Fruit fly (Drosophila melanogaster) whole organism, embryonic: Measurements from ENCODE around the gene Rab23.

ENCODE experiments used
- Abd-B ChIP-seq: fragments of 200-800 bp; sonication (Bioruptor generic); optimal IDR thresholded peaks from 2 replicates; lab custom pipeline; 2018; ENCODE audit warnings: missing biosample characterization, mild to moderate bottlenecking, missing genetic modification characterization, moderate library complexity
- CG11085 ChIP-seq: fragments of 200-800 bp; sonication (Bioruptor generic); IDR thresholded peaks from 2 replicates; pipeline ENCODE4 v1.3.6; 2022; ENCODE audit warnings: missing biosample characterization, missing genetic modification characterization
- CG11723 ChIP-seq: fragments of 200-800 bp; sonication (Bioruptor generic); optimal IDR thresholded peaks from 2 replicates; lab custom pipeline; 2017; ENCODE audit warnings: missing biosample characterization, mild to moderate bottlenecking, missing genetic modification characterization
- CG12155 ChIP-seq: fragments of 200-800 bp; sonication (Bioruptor generic); optimal IDR thresholded peaks from 3 replicates; lab custom pipeline; 2016; ENCODE audit warnings: missing biosample characterization, missing genetic modification characterization
- CG12391 ChIP-seq: fragments of 200-800 bp; sonication (Bioruptor generic); optimal IDR thresholded peaks from 3 replicates; lab custom pipeline; 2018; ENCODE audit warnings: missing biosample characterization, mild to moderate bottlenecking, missing genetic modification characterization, moderate library complexity
- CG15073 ChIP-seq: fragments of 200-800 bp; sonication (Bioruptor generic); optimal IDR thresholded peaks from 2 replicates; lab custom pipeline; 2016; ENCODE audit warnings: missing biosample characterization, missing genetic modification characterization
- CG15696 ChIP-seq: fragments of 200-800 bp; sonication (Bioruptor generic); optimal IDR thresholded peaks from 2 replicates; lab custom pipeline; 2019; ENCODE audit warnings: missing biosample characterization, mild to moderate bottlenecking, missing genetic modification characterization, moderate library complexity
- CG17328 ChIP-seq: fragments of 200-800 bp; sonication (Bioruptor generic); IDR thresholded peaks from 2 replicates; pipeline ENCODE4 v1.3.6; 2022; ENCODE audit warnings: missing biosample characterization, missing genetic modification characterization
- CG30020 ChIP-seq: fragments of 200-800 bp; optimal IDR thresholded peaks from 2 replicates; lab custom pipeline; 2019; ENCODE audit warnings: missing biosample characterization, mild to moderate bottlenecking, missing genetic modification characterization, moderate library complexity
- CG3726 ChIP-seq: fragments of 200-800 bp; sonication (Bioruptor generic); IDR thresholded peaks from 3 replicates; pipeline ENCODE4, ENCODE4 v1.3.6; 2022; ENCODE audit warnings: missing biosample characterization, missing genetic modification characterization
- CG4820 ChIP-seq: fragments of 200-800 bp; sonication (Bioruptor generic); optimal IDR thresholded peaks from 3 replicates; lab custom pipeline; 2016; ENCODE audit warnings: missing biosample characterization, missing genetic modification characterization
- CG7372 ChIP-seq: fragments of 200-800 bp; sonication (Bioruptor generic); IDR thresholded peaks from 2 replicates; pipeline ENCODE4 v1.3.6; 2022; ENCODE audit warnings: missing biosample characterization, missing genetic modification characterization
- CG8089 ChIP-seq: fragments of 200-800 bp; sonication (Bioruptor generic); optimal IDR thresholded peaks from 3 replicates; lab custom pipeline; 2016; ENCODE audit warnings: missing biosample characterization, missing genetic modification characterization
- CG9797 ChIP-seq: fragments of 200-800 bp; sonication (Bioruptor generic); optimal IDR thresholded peaks from 3 replicates; lab custom pipeline; 2018; ENCODE audit warnings: missing biosample characterization, mild to moderate bottlenecking, missing genetic modification characterization
- H2.0 ChIP-seq: fragments of 200-800 bp; sonication (Bioruptor generic); IDR thresholded peaks from 2 replicates; pipeline ENCODE4 v1.3.6; 2022; ENCODE audit warnings: missing biosample characterization, missing genetic modification characterization
- HLHmδ ChIP-seq: fragments of 200-800 bp; sonication (Bioruptor generic); optimal IDR thresholded peaks from 2 replicates; lab custom pipeline; 2018; ENCODE audit warnings: missing biosample characterization, mild to moderate bottlenecking, missing genetic modification characterization, moderate library complexity
- Hand ChIP-seq: fragments of 200-800 bp; sonication (Bioruptor generic); optimal IDR thresholded peaks from 2 replicates; lab custom pipeline; 2017; ENCODE audit warnings: mild to moderate bottlenecking, missing biosample characterization, missing genetic modification reagents, missing genetic modification characterization
- HmgZ ChIP-seq: fragments of 200-800 bp; sonication (Bioruptor generic); optimal IDR thresholded peaks from 2 replicates; lab custom pipeline; 2018; ENCODE audit warnings: missing biosample characterization, mild to moderate bottlenecking, missing genetic modification characterization
- Mes4 ChIP-seq: fragments of 200-800 bp; sonication (Bioruptor generic); optimal IDR thresholded peaks from 2 replicates; lab custom pipeline; 2016; ENCODE audit warnings: missing biosample characterization, missing genetic modification characterization
- NC2α ChIP-seq: fragments of 200-800 bp; sonication (Bioruptor generic); optimal IDR thresholded peaks from 2 replicates; lab custom pipeline; 2016; ENCODE audit warnings: missing biosample characterization, missing genetic modification characterization
- Neu2 ChIP-seq: fragments of 200-800 bp; sonication (Bioruptor generic); optimal IDR thresholded peaks from 3 replicates; lab custom pipeline; 2016; ENCODE audit warnings: missing biosample characterization, missing genetic modification characterization, borderline replicate concordance
- Ssrp ChIP-seq: fragments of 200-800 bp; sonication (Bioruptor generic); optimal IDR thresholded peaks from 2 replicates; lab custom pipeline; 2018; ENCODE audit warnings: missing biosample characterization, mild to moderate bottlenecking, missing genetic modification characterization, moderate library complexity
- Taf1 ChIP-seq: fragments of 200-800 bp; sonication (Bioruptor generic); IDR thresholded peaks from 2 replicates; pipeline ENCODE4 v1.3.6; 2022; ENCODE audit warnings: missing biosample characterization, missing genetic modification characterization
- Xrp1 ChIP-seq: fragments of 200-800 bp; sonication (Bioruptor generic); IDR thresholded peaks from 2 replicates; pipeline ENCODE4 v1.3.6; 2022; ENCODE audit warnings: missing biosample characterization, missing genetic modification characterization
- bcd ChIP-seq: fragments of 200-800 bp; sonication (Bioruptor generic); optimal IDR thresholded peaks from 2 replicates; lab custom pipeline; 2017; ENCODE audit warnings: missing biosample characterization, mild to moderate bottlenecking, missing genetic modification characterization
- bsh ChIP-seq, 2 experiments: fragments of 200-800 bp; sonication (Bioruptor generic); optimal IDR thresholded peaks; 2 replicates each; lab custom pipeline; 2017 to 2018; ENCODE audit warnings: mild to moderate bottlenecking in 2 of 2, missing biosample characterization in 2 of 2, missing genetic modification characterization in 2 of 2, moderate library complexity in 1 of 2
- cato ChIP-seq: fragments of 200-800 bp; sonication (Bioruptor generic); optimal IDR thresholded peaks from 2 replicates; lab custom pipeline; 2016; ENCODE audit warnings: missing biosample characterization, missing genetic modification characterization, borderline replicate concordance
- ewg ChIP-seq: fragments of 200-800 bp; sonication (Bioruptor generic); optimal IDR thresholded peaks from 3 replicates; lab custom pipeline; 2017; ENCODE audit warnings: mild to moderate bottlenecking, missing biosample characterization, missing genetic modification reagents, missing genetic modification characterization
- gcm ChIP-seq: fragments of 200-800 bp; sonication (Bioruptor generic); optimal IDR thresholded peaks from 2 replicates; lab custom pipeline; 2019; ENCODE audit warnings: missing biosample characterization, mild to moderate bottlenecking, missing genetic modification characterization, moderate library complexity
- grn ChIP-seq: fragments of 200-800 bp; sonication (Bioruptor generic); optimal IDR thresholded peaks from 3 replicates; lab custom pipeline; 2017; ENCODE audit warnings: missing biosample characterization, missing genetic modification characterization
- ham ChIP-seq: fragments of 200-800 bp; sonication (Bioruptor generic); IDR thresholded peaks from 2 replicates; pipeline ENCODE4 v1.3.6; 2022; ENCODE audit warnings: missing biosample characterization, missing genetic modification characterization
- her ChIP-seq: fragments of 200-800 bp; sonication (Bioruptor generic); optimal IDR thresholded peaks from 2 replicates; lab custom pipeline; 2016; ENCODE audit warnings: missing biosample characterization, missing genetic modification characterization
- kni ChIP-seq: fragments of 200-800 bp; sonication (Bioruptor generic); optimal IDR thresholded peaks from 3 replicates; lab custom pipeline; 2017; ENCODE audit warnings: mild to moderate bottlenecking, missing biosample characterization, missing genetic modification reagents, missing genetic modification characterization
- mam ChIP-seq: fragments of 200-800 bp; sonication (Bioruptor generic); optimal IDR thresholded peaks from 3 replicates; lab custom pipeline; 2016; ENCODE audit warnings: missing biosample characterization, missing genetic modification characterization
- mirr ChIP-seq: fragments of 200-800 bp; sonication (Bioruptor generic); optimal IDR thresholded peaks from 3 replicates; lab custom pipeline; 2018; ENCODE audit warnings: missing biosample characterization, mild to moderate bottlenecking, missing genetic modification characterization
- mld ChIP-seq: fragments of 200-800 bp; sonication (Bioruptor generic); IDR thresholded peaks from 3 replicates; pipeline ENCODE4 v1.3.6; 2022; ENCODE audit warnings: missing biosample characterization, missing genetic modification characterization; ENCODE audit not compliant: partially characterized antibody
- nmo ChIP-seq: fragments of 200-800 bp; sonication (Bioruptor generic); optimal IDR thresholded peaks from 2 replicates; lab custom pipeline; 2018; ENCODE audit warnings: missing biosample characterization, mild to moderate bottlenecking, missing genetic modification characterization, moderate library complexity
- peb ChIP-seq: fragments of 200-800 bp; sonication (Bioruptor generic); IDR thresholded peaks from 2 replicates; pipeline ENCODE4 v1.3.6; 2022; ENCODE audit warnings: missing biosample characterization, missing genetic modification characterization
- pfk ChIP-seq: fragments of 200-800 bp; sonication (Bioruptor generic); optimal IDR thresholded peaks from 2 replicates; lab custom pipeline; 2018; ENCODE audit warnings: missing biosample characterization, mild to moderate bottlenecking, missing genetic modification characterization, moderate library complexity
- phol ChIP-seq: fragments of 200-800 bp; sonication (Bioruptor generic); optimal IDR thresholded peaks from 3 replicates; lab custom pipeline; 2018; ENCODE audit warnings: missing biosample characterization, mild to moderate bottlenecking, missing genetic modification characterization, moderate library complexity
- pnt ChIP-seq: fragments of 200-800 bp; sonication (Bioruptor generic); optimal IDR thresholded peaks from 3 replicates; lab custom pipeline; 2016; ENCODE audit warnings: missing biosample characterization, missing genetic modification characterization
- pum ChIP-seq: fragments of 200-800 bp; sonication (Bioruptor generic); optimal IDR thresholded peaks from 2 replicates; lab custom pipeline; 2016; ENCODE audit warnings: missing biosample characterization, missing genetic modification characterization
- sd ChIP-seq: fragments of 200-800 bp; sonication (Bioruptor generic); optimal IDR thresholded peaks from 3 replicates; lab custom pipeline; 2018; ENCODE audit warnings: missing biosample characterization, mild to moderate bottlenecking, missing genetic modification characterization, moderate library complexity
- slou ChIP-seq: fragments of 200-800 bp; sonication (Bioruptor generic); optimal IDR thresholded peaks from 3 replicates; lab custom pipeline; 2016; ENCODE audit warnings: missing biosample characterization, missing genetic modification characterization
- tll ChIP-seq, 2 experiments: fragments of 200-800 bp in 1 of 2; fragments of >200 bp in 1 of 2; sonication (Bioruptor generic) in 1 of 2; optimal IDR thresholded peaks; 2 replicates each; lab custom pipeline; 2017 to 2019; ENCODE audit warnings: missing biosample characterization in 2 of 2, missing genetic modification characterization in 2 of 2, mild to moderate bottlenecking in 1 of 2, moderate library complexity in 1 of 2
- twi ChIP-seq: fragments of 200-800 bp; optimal IDR thresholded peaks from 2 replicates; lab custom pipeline; 2019; ENCODE audit warnings: missing biosample characterization, mild to moderate bottlenecking, missing genetic modification characterization, moderate library complexity
- usp ChIP-seq: fragments of >200 bp; optimal IDR thresholded peaks from 2 replicates; lab custom pipeline; 2017; ENCODE audit warnings: missing biosample characterization, missing genetic modification characterization

The Rab23 gene

DNA sequence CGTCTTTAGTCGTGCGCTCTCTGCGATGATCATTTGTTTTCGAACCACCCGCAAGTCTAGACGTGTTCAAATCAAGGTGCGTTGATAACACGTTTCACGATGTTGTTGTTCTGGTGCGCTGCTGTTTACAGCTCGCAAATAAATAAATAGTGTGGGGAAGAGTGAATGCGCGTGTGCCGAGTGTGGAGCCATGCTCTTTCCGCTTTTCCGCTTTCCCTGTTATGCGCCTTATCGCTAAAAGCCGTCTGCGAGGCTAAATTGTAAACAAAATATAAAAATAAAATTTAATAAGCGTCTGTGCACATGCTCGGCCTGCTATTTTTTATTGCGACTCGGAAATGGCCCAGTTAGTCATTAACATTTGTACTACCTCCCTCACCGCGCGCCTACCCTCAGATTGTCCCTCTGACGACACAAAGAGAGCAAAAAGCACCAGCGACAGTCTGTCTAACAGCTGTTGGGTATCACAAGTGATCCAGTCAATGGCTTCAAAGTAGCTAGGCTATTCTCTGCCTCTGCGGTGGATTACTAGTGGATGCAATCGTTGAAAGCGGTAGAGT lies 12.5 kb downstream of the Rab23 start (continued):
- TF ChIP-seq twi (peak; percentile 44), Neu2 (GFP tag; lab: Kevin White, UChicago) (no peak), ewg (GFP tag; lab: Kevin White, UChicago) (peak; percentile 63), nmo (GFP tag; lab: Kevin White, UChicago) (no peak), CG11723 (GFP tag; lab: Kevin White, UChicago) (peak; percentile 87), CG7372 (GFP tag; lab: Robert Waterston, UW) (0 out of 2 replicates have a peak, but pooled peaks have one; percentile 33), Ssrp (tag; lab: Kevin White, UChicago) (no peak), CG8089 (GFP tag; lab: Kevin White, UChicago) (peak; percentile 59), phol (no peak), pnt (GFP tag; lab: Kevin White, UChicago) (peak; percentile 18), bcd (GFP tag; lab: Kevin White, UChicago) (peak; percentile 57), her (peak; percentile 82), gcm (GFP tag; lab: Kevin White, UChicago) (peak; percentile 91), mam (peak; percentile 28), Taf1 (GFP tag; lab: Robert Waterston, UW) (0 out of 2 replicates have a peak, but pooled peaks have one; percentile 16), kni (GFP tag; lab: Kevin White, UChicago) (peak; percentile 97), grn (GFP tag; lab: Kevin White, UChicago) (peak; percentile 73), slou (GFP tag; lab: Kevin White, UChicago) (no peak), H2.0 (GFP tag; lab: Robert Waterston, UW) (no peak), usp (GFP tag; lab: Kevin White, UChicago) (no peak), bsh (GFP tag; optimal IDR thresholded peaks at IDR 0.05; lab: Kevin White, UChicago) (peak; percentile 55 to 82), CG12155 (GFP tag; lab: Kevin White, UChicago) (no peak), Hand (GFP tag; lab: Kevin White, UChicago) (peak; percentile 76), CG15073 (GFP tag; lab: Kevin White, UChicago) (no peak), CG3726 (GFP tag; lab: Robert Waterston, UW) (no peak), ham (GFP tag; lab: Robert Waterston, UW) (no peak), CG15696 (tag; lab: Kevin White, UChicago) (peak; percentile 80), CG9797 (peak; percentile 30), Abd-B (GFP tag; lab: Kevin White, UChicago) (no peak), pum (GFP tag; lab: Kevin White, UChicago) (peak; percentile 40), CG12391 (tag; lab: Kevin White, UChicago) (peak; percentile 38), Xrp1 (GFP tag; lab: Robert Waterston, UW) (peak; percentile 73), HmgZ (tag; lab: Kevin White, UChicago) (peak; percentile 85), HLHmδ (peak; percentile 98), CG4820 (peak; percentile 22), NC2α (GFP tag; lab: Kevin White, UChicago) (peak; percentile 58)
- TF ChIP-seq, all 482 proteins: peak for 318

DNA sequence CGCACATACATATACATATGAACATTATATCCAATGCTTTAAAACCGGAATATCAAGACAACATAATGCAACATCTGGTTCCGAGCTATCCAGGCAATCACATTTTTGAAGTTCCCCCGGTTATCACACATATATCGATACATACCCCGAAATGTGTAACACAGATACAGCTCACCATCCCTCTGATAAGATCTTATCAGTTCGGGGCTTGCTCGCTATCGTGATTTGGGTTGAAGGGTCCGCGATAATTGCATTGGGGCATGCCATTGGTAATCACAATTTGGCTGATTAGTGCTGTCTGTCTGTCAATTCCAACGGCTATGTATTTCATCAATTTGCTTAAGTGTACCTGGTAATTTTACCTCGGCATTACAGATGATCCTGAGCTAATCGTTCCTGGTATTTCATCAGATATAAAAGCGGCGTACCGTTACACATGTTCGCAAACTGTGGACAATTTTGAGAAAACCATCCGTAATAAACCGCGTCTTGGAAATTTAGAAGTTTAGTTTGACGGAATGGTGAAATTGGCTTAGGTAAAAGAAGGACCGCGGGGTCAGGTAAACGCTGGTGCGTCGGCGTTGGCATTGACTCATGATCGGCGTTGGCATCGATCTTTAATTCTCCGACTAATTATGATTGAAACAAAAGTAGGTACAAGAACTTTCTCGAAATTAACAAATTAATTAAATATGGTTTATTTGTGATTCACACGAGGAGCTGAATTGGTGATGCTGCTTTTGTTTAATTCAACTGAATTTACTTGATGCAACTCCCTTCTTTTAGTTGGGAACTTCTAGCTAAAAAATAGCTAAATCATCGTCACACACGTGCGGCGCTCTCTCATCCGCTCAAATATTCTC lies 13.2 kb downstream of the Rab23 start:
- no peak for TF ChIP-seq CG11085 (GFP tag; lab: Robert Waterston, UW)
- TF ChIP-seq CG30020 (tag; lab: Kevin White, UChicago), result no peak
- no peak for TF ChIP-seq HLHmδ
- TF ChIP-seq cato (GFP tag; lab: Kevin White, UChicago), result no peak
- no peak for TF ChIP-seq pfk (GFP tag; lab: Kevin White, UChicago)
- no peak for TF ChIP-seq Mes4 (GFP tag; lab: Kevin White, UChicago)
- no peak for TF ChIP-seq mld (GFP tag; lab: Robert Waterston, UW)
- peak; percentile 100 for TF ChIP-seq grn (GFP tag; lab: Kevin White, UChicago)
- TF ChIP-seq peb (GFP tag; lab: Robert Waterston, UW), result no peak
- TF ChIP-seq tll (GFP tag; optimal IDR thresholded peaks at IDR 0.05; lab: Kevin White, UChicago), result peak in 1 of 2 experiments; percentile 14
- TF ChIP-seq mirr (GFP tag; lab: Kevin White, UChicago), result peak; percentile 79
- TF ChIP-seq ewg (GFP tag; lab: Kevin White, UChicago), result no peak
- no peak for TF ChIP-seq CG8089 (GFP tag; lab: Kevin White, UChicago)
- TF ChIP-seq CG17328 (GFP tag; lab: Robert Waterston, UW), result no peak
- TF ChIP-seq sd, result peak; percentile 59
